Fruit fly (Drosophila melanogaster): ENCODE results near the gene CG5439.
A peak's percentile ranks its signal among the peaks of the same experiment; 100 is the strongest.

Gene CG5439

dm6 chr2L:13176701-13177249 is at the start of gene CG5439, which contains the start of gene Sfmbt:
Gene CG5439 (plus strand): TSS chr2L:13177150.
Gene Sfmbt (minus strand): TSS chr2L:13176785.
- TF ChIP-seq CG4318 (GFP tag; optimal IDR thresholded peaks at IDR 0.05), result no peak
- peak; percentile 69 for TF ChIP-seq CG34406 (GFP tag; optimal IDR thresholded peaks at IDR 0.05)
- TF ChIP-seq CG32006 (GFP tag; optimal IDR thresholded peaks at IDR 0.05), result no peak
- TF ChIP-seq CG6276 (GFP tag; optimal IDR thresholded peaks at IDR 0.05), result no peak
- TF ChIP-seq Eip78C (GFP tag), result peak; percentile 88
- no peak for TF ChIP-seq Smox (GFP tag; optimal IDR thresholded peaks at IDR 0.05)
- TF ChIP-seq CG15336 (GFP tag; IDR thresholded peaks at IDR 0.05), result no peak; the same call in 1 of the 2 replicates
- TF ChIP-seq svp (GFP tag), result no peak
- TF ChIP-seq CG7368 (GFP tag; optimal IDR thresholded peaks at IDR 0.05), result no peak
- peak; percentile 79 for TF ChIP-seq CG3032 (tag; optimal IDR thresholded peaks at IDR 0.05)
- TF ChIP-seq eg (GFP tag; IDR thresholded peaks at IDR 0.05), result no peak; the same call in 2 of the 3 replicates
- peak; percentile 69 for TF ChIP-seq CG11902 (GFP tag; optimal IDR thresholded peaks at IDR 0.05)
- TF ChIP-seq CG10669 (GFP tag; optimal IDR thresholded peaks at IDR 0.05), result no peak
- TF ChIP-seq Sox15 (GFP tag; optimal IDR thresholded peaks at IDR 0.05), result peak; percentile 75
- TF ChIP-seq fkh (GFP tag; optimal IDR thresholded peaks at IDR 0.05), result no peak
- TF ChIP-seq CG11762 (GFP tag; optimal IDR thresholded peaks at IDR 0.05; ENCODE audit: insufficient read depth), result no peak
- peak; percentile 59 for TF ChIP-seq Ets96B (tag; optimal IDR thresholded peaks at IDR 0.05)
- TF ChIP-seq Sox102F (GFP tag; optimal IDR thresholded peaks at IDR 0.05), result no peak
- peak; percentile 81 for TF ChIP-seq topi (GFP tag; optimal IDR thresholded peaks at IDR 0.05)
- TF ChIP-seq Ets21C (GFP tag; optimal IDR thresholded peaks at IDR 0.05), result peak; percentile 80
- TF ChIP-seq CG31627 (GFP tag; optimal IDR thresholded peaks at IDR 0.05), result peak; percentile 84
- TF ChIP-seq salr (GFP tag; optimal IDR thresholded peaks at IDR 0.05), result peak in 1 of 2 experiments; percentile 39
- no peak for TF ChIP-seq CG16779 (tag; optimal IDR thresholded peaks at IDR 0.05)
- peak; percentile 71 for TF ChIP-seq CG6792 (GFP tag; optimal IDR thresholded peaks at IDR 0.05)
- TF ChIP-seq spab (GFP tag; optimal IDR thresholded peaks at IDR 0.05), result no peak
- TF ChIP-seq net (GFP tag; optimal IDR thresholded peaks at IDR 0.05), result no peak
- TF ChIP-seq Eip93F (GFP tag; optimal IDR thresholded peaks at IDR 0.05), result peak; percentile 10
- peak; percentile 78 for TF ChIP-seq acj6 (GFP tag; optimal IDR thresholded peaks at IDR 0.05)
- TF ChIP-seq Hr39 (GFP tag; optimal IDR thresholded peaks at IDR 0.05), result peak; percentile 81
- TF ChIP-seq fd59A (GFP tag; optimal IDR thresholded peaks at IDR 0.05), result peak; percentile 47
- no peak for TF ChIP-seq Eip75B (GFP tag; optimal IDR thresholded peaks at IDR 0.05)
- TF ChIP-seq fd85E (GFP tag; optimal IDR thresholded peaks at IDR 0.05), result no peak
- no peak for TF ChIP-seq dsx (GFP tag; optimal IDR thresholded peaks at IDR 0.05; ENCODE audit: poor library complexity, severe bottlenecking)
- TF ChIP-seq CG10631 (GFP tag; optimal IDR thresholded peaks at IDR 0.05), result peak; percentile 85
- TF ChIP-seq Met (GFP tag; optimal IDR thresholded peaks at IDR 0.05), result no peak
- no peak for TF ChIP-seq CG9139 (GFP tag; optimal IDR thresholded peaks at IDR 0.05)
- TF ChIP-seq CG8119 (GFP tag; IDR thresholded peaks at IDR 0.05), result no peak
- no peak; the same call in 1 of the 2 replicates for TF ChIP-seq CG11294 (GFP tag; IDR thresholded peaks at IDR 0.05)
- peak; percentile 85 for TF ChIP-seq esn (GFP tag; optimal IDR thresholded peaks at IDR 0.05)
- TF ChIP-seq achi (GFP tag; optimal IDR thresholded peaks at IDR 0.05), result no peak
- TF ChIP-seq lz (GFP tag; optimal IDR thresholded peaks at IDR 0.05), result peak; percentile 85
- TF ChIP-seq ss (GFP tag; optimal IDR thresholded peaks at IDR 0.05), result no peak
- TF ChIP-seq CG6854 (GFP tag; optimal IDR thresholded peaks at IDR 0.05), result no peak
- TF ChIP-seq vri (GFP tag; optimal IDR thresholded peaks at IDR 0.05), result no peak
- no peak for TF ChIP-seq OdsH (GFP tag; optimal IDR thresholded peaks at IDR 0.05)
- no peak for TF ChIP-seq CG8632 (GFP tag; optimal IDR thresholded peaks at IDR 0.05)
- TF ChIP-seq Lpt (GFP tag; optimal IDR thresholded peaks at IDR 0.05), result no peak
- no peak for TF ChIP-seq Hr4 (GFP tag; optimal IDR thresholded peaks at IDR 0.05)
- TF ChIP-seq CG6163 (GFP tag; IDR thresholded peaks at IDR 0.05), result no peak
- TF ChIP-seq dac (GFP tag; optimal IDR thresholded peaks at IDR 0.05), result peak; percentile 1
- no peak for TF ChIP-seq pdm3 (GFP tag; optimal IDR thresholded peaks at IDR 0.05)
- peak; percentile 85 for TF ChIP-seq cyc (GFP tag; optimal IDR thresholded peaks at IDR 0.05)
